Fruit fly (Drosophila melanogaster): Measurements from ENCODE around the gene Adk1.

The Adk1 gene

dm6 chr3R:12196100-12196499 lies 1.6 kb upstream of the Adk1 start:
- TF ChIP-seq fru (GFP tag; optimal IDR thresholded peaks at IDR 0.05): peak; percentile 25
- peak in 1 of 2 experiments; percentile 43 for TF ChIP-seq foxo (GFP tag; optimal IDR thresholded peaks at IDR 0.05)
- TF ChIP-seq dsf (GFP tag; optimal IDR thresholded peaks at IDR 0.05; ENCODE audit: borderline replicate concordance): no peak
- TF ChIP-seq woc (GFP tag; optimal IDR thresholded peaks at IDR 0.05): no peak
- TF ChIP-seq CrebA (GFP tag; optimal IDR thresholded peaks at IDR 0.05; ENCODE audit: borderline replicate concordance): no peak
- TF ChIP-seq Hr78 (GFP tag; optimal IDR thresholded peaks at IDR 0.05): no peak
- peak; percentile 26 for TF ChIP-seq HLH106 (tag; optimal IDR thresholded peaks at IDR 0.05)

- TF ChIP-seq tai (GFP tag; optimal IDR thresholded peaks at IDR 0.05): no peak
- TF ChIP-seq Jra (GFP tag; optimal IDR thresholded peaks at IDR 0.05): no peak
- TF ChIP-seq fru (GFP tag; optimal IDR thresholded peaks at IDR 0.05): no peak
These were observed 12.5 kb downstream of the Adk1 start, which contains the start of gene CG4830 for dm6 chr3R:12210260-12210659. CG4830 (minus strand) TSS chr3R:12210360.

- TF ChIP-seq Myc (optimal IDR thresholded peaks at IDR 0.05): no peak
- TF ChIP-seq GATAd (GFP tag; optimal IDR thresholded peaks at IDR 0.05): no peak
- no peak for TF ChIP-seq brk (GFP tag; optimal IDR thresholded peaks at IDR 0.05)
- no peak for TF ChIP-seq Hr83 (GFP tag; optimal IDR thresholded peaks at IDR 0.05; ENCODE audit: poor library complexity, severe bottlenecking)
- TF ChIP-seq Hnf4 (GFP tag; optimal IDR thresholded peaks at IDR 0.05): no peak
These were observed 13.8 kb downstream of the Adk1 start for dm6 chr3R:12211552-12211951.

dm6 chr3R:12214201-12214600 lies 16.5 kb downstream of the Adk1 start, which contains the start of gene CG14742:
CG14742 (plus strand) TSS chr3R:12214501.
- TF ChIP-seq Rel (GFP tag; optimal IDR thresholded peaks at IDR 0.05) (no peak), Rel (tag; optimal IDR thresholded peaks at IDR 0.05) (no peak), Vsx2 (GFP tag; optimal IDR thresholded peaks at IDR 0.05; ENCODE audit: partially characterized antibody) (no peak), Mio (GFP tag; optimal IDR thresholded peaks at IDR 0.05) (no peak), Myc (optimal IDR thresholded peaks at IDR 0.05) (no peak), usp (GFP tag; optimal IDR thresholded peaks at IDR 0.05) (no peak), N (GFP tag; optimal IDR thresholded peaks at IDR 0.05) (no peak), dmrt93B (GFP tag; optimal IDR thresholded peaks at IDR 0.05) (no peak), foxo (GFP tag; optimal IDR thresholded peaks at IDR 0.05) (no peak)

- TF ChIP-seq foxo (GFP tag; optimal IDR thresholded peaks at IDR 0.05) (peak in 1 of 2 experiments; percentile 14), CrebA (GFP tag; optimal IDR thresholded peaks at IDR 0.05; ENCODE audit: borderline replicate concordance) (peak; percentile 27), Myc (optimal IDR thresholded peaks at IDR 0.05) (no peak), Vsx2 (GFP tag; optimal IDR thresholded peaks at IDR 0.05; ENCODE audit: partially characterized antibody) (no peak), Rel (GFP tag; optimal IDR thresholded peaks at IDR 0.05) (no peak), Rel (tag; optimal IDR thresholded peaks at IDR 0.05) (peak; percentile 94), Hr83 (GFP tag; optimal IDR thresholded peaks at IDR 0.05; ENCODE audit: poor library complexity, severe bottlenecking) (no peak)
These were observed 21.8 kb downstream of the Adk1 start, which contains the start of gene Cog1 for dm6 chr3R:12219497-12219896. Cog1 (minus strand) TSS chr3R:12219686.

- TF ChIP-seq ey (GFP tag; optimal IDR thresholded peaks at IDR 0.05) (peak; percentile 89), br (GFP tag; optimal IDR thresholded peaks at IDR 0.05) (peak; percentile 91), OdsH (GFP tag; optimal IDR thresholded peaks at IDR 0.05) (peak; percentile 88), brk (GFP tag; optimal IDR thresholded peaks at IDR 0.05) (peak; percentile 80), rgr (GFP tag; optimal IDR thresholded peaks at IDR 0.05) (peak; percentile 90), fru (GFP tag; optimal IDR thresholded peaks at IDR 0.05) (peak; percentile 91), lola (GFP tag; optimal IDR thresholded peaks at IDR 0.05) (no peak), CG9705 (GFP tag; optimal IDR thresholded peaks at IDR 0.05) (peak; percentile 70), psq (GFP tag; optimal IDR thresholded peaks at IDR 0.05) (peak; percentile 75), Sp1 (GFP tag; optimal IDR thresholded peaks at IDR 0.05) (peak; percentile 85), Mio (GFP tag; optimal IDR thresholded peaks at IDR 0.05) (peak; percentile 18), Jra (GFP tag; optimal IDR thresholded peaks at IDR 0.05) (peak; percentile 79), tai (GFP tag; optimal IDR thresholded peaks at IDR 0.05) (no peak), Rel (GFP tag; optimal IDR thresholded peaks at IDR 0.05) (peak; percentile 35), Rel (tag; optimal IDR thresholded peaks at IDR 0.05) (peak; percentile 98), sage (GFP tag; optimal IDR thresholded peaks at IDR 0.05) (peak; percentile 76), foxo (GFP tag; optimal IDR thresholded peaks at IDR 0.05) (peak; percentile 42 to 96), Hr78 (GFP tag; optimal IDR thresholded peaks at IDR 0.05) (no peak), N (GFP tag; optimal IDR thresholded peaks at IDR 0.05) (no peak), dmrt93B (GFP tag; optimal IDR thresholded peaks at IDR 0.05) (peak; percentile 58), h (GFP tag; optimal IDR thresholded peaks at IDR 0.05) (peak; percentile 93), HLH106 (tag; optimal IDR thresholded peaks at IDR 0.05) (peak; percentile 88), Hr83 (GFP tag; optimal IDR thresholded peaks at IDR 0.05; ENCODE audit: poor library complexity, severe bottlenecking) (peak; percentile 86), CrebA (GFP tag; optimal IDR thresholded peaks at IDR 0.05; ENCODE audit: borderline replicate concordance) (peak; percentile 77), dl (GFP tag; optimal IDR thresholded peaks at IDR 0.05; ENCODE audit: insufficient read depth in 1 of 2, partially characterized antibody in 2 of 2) (no peak), GATAd (GFP tag; optimal IDR thresholded peaks at IDR 0.05) (peak; percentile 64), Myc (optimal IDR thresholded peaks at IDR 0.05) (no peak), dsf (GFP tag; optimal IDR thresholded peaks at IDR 0.05; ENCODE audit: borderline replicate concordance) (peak; percentile 73), pan (optimal IDR thresholded peaks at IDR 0.05) (no peak), Dfd (GFP tag; optimal IDR thresholded peaks at IDR 0.05) (no peak), sv (GFP tag; optimal IDR thresholded peaks at IDR 0.05) (peak; percentile 85), jim (GFP tag; optimal IDR thresholded peaks at IDR 0.05) (peak; percentile 48)
These were observed 23.7 kb downstream of the Adk1 start, which contains the start of gene CG4860 for dm6 chr3R:12221366-12221916. CG4860 (minus strand) TSS chr3R:12221464.

All from whole organism, wandering third instar larva.